Fruit fly (Drosophila melanogaster): ENCODE results near the gene dls.

dls gene

dm6 chr3L:16183493-16183892, 17.6 kb upstream of the dls start:
- TF ChIP-seq Myc (optimal IDR thresholded peaks at IDR 0.05): no peak
- TF ChIP-seq Mio (GFP tag; optimal IDR thresholded peaks at IDR 0.05): no peak
- no peak for TF ChIP-seq OdsH (GFP tag; optimal IDR thresholded peaks at IDR 0.05)
- TF ChIP-seq lola (GFP tag; optimal IDR thresholded peaks at IDR 0.05): no peak
- no peak for TF ChIP-seq dl (GFP tag; optimal IDR thresholded peaks at IDR 0.05; ENCODE audit: insufficient read depth in 1 of 2, partially characterized antibody in 2 of 2)
- no peak for TF ChIP-seq fru (GFP tag; optimal IDR thresholded peaks at IDR 0.05)
- TF ChIP-seq jim (GFP tag; optimal IDR thresholded peaks at IDR 0.05): no peak
- no peak for TF ChIP-seq ey (GFP tag; optimal IDR thresholded peaks at IDR 0.05)
- no peak for TF ChIP-seq rgr (GFP tag; optimal IDR thresholded peaks at IDR 0.05)
- TF ChIP-seq Vsx2 (GFP tag; optimal IDR thresholded peaks at IDR 0.05; ENCODE audit: partially characterized antibody): no peak
- TF ChIP-seq GATAd (GFP tag; optimal IDR thresholded peaks at IDR 0.05): no peak
- TF ChIP-seq sage (GFP tag; optimal IDR thresholded peaks at IDR 0.05): no peak
- TF ChIP-seq foxo (GFP tag; optimal IDR thresholded peaks at IDR 0.05): no peak
- TF ChIP-seq sv (GFP tag; optimal IDR thresholded peaks at IDR 0.05): no peak

dm6 chr3L:16189058-16189924, 11.8 kb upstream of the dls start:
- TF ChIP-seq ey (GFP tag; optimal IDR thresholded peaks at IDR 0.05) (no peak), Myc (optimal IDR thresholded peaks at IDR 0.05) (no peak), CG9705 (GFP tag; optimal IDR thresholded peaks at IDR 0.05) (no peak), woc (GFP tag; optimal IDR thresholded peaks at IDR 0.05) (peak; percentile 62), Jra (GFP tag; optimal IDR thresholded peaks at IDR 0.05) (no peak), Hnf4 (GFP tag; optimal IDR thresholded peaks at IDR 0.05) (no peak), Sp1 (GFP tag; optimal IDR thresholded peaks at IDR 0.05) (peak; percentile 46), foxo (GFP tag; optimal IDR thresholded peaks at IDR 0.05) (peak in 1 of 2 experiments; percentile 60), fru (GFP tag; optimal IDR thresholded peaks at IDR 0.05) (no peak), dmrt93B (GFP tag; optimal IDR thresholded peaks at IDR 0.05) (no peak), CrebA (GFP tag; optimal IDR thresholded peaks at IDR 0.05; ENCODE audit: borderline replicate concordance) (no peak), N (GFP tag; optimal IDR thresholded peaks at IDR 0.05) (no peak), Hr83 (GFP tag; optimal IDR thresholded peaks at IDR 0.05; ENCODE audit: poor library complexity, severe bottlenecking) (no peak), psq (GFP tag; optimal IDR thresholded peaks at IDR 0.05) (peak; percentile 35), sv (GFP tag; optimal IDR thresholded peaks at IDR 0.05) (no peak), brk (GFP tag; optimal IDR thresholded peaks at IDR 0.05) (no peak), tai (GFP tag; optimal IDR thresholded peaks at IDR 0.05) (no peak), pan (optimal IDR thresholded peaks at IDR 0.05) (no peak), sage (GFP tag; optimal IDR thresholded peaks at IDR 0.05) (no peak), CG32264 (GFP tag; optimal IDR thresholded peaks at IDR 0.05) (no peak), dsf (GFP tag; optimal IDR thresholded peaks at IDR 0.05; ENCODE audit: borderline replicate concordance) (no peak), Dif (GFP tag; optimal IDR thresholded peaks at IDR 0.05; ENCODE audit: partially characterized antibody) (no peak), Dfd (GFP tag; optimal IDR thresholded peaks at IDR 0.05) (no peak), Hr78 (GFP tag; optimal IDR thresholded peaks at IDR 0.05) (no peak), dl (GFP tag; optimal IDR thresholded peaks at IDR 0.05; ENCODE audit: insufficient read depth in 1 of 2, partially characterized antibody in 2 of 2) (no peak), GATAd (GFP tag; optimal IDR thresholded peaks at IDR 0.05) (no peak), Rel (GFP tag; optimal IDR thresholded peaks at IDR 0.05) (no peak), Rel (tag; optimal IDR thresholded peaks at IDR 0.05) (no peak), lola (GFP tag; optimal IDR thresholded peaks at IDR 0.05) (no peak), Vsx2 (GFP tag; optimal IDR thresholded peaks at IDR 0.05; ENCODE audit: partially characterized antibody) (no peak), jim (GFP tag; optimal IDR thresholded peaks at IDR 0.05) (no peak), OdsH (GFP tag; optimal IDR thresholded peaks at IDR 0.05) (no peak), Mio (GFP tag; optimal IDR thresholded peaks at IDR 0.05) (no peak), h (GFP tag; optimal IDR thresholded peaks at IDR 0.05) (peak; percentile 14), Abd-B (GFP tag; optimal IDR thresholded peaks at IDR 0.05) (no peak), usp (GFP tag; optimal IDR thresholded peaks at IDR 0.05) (no peak), rgr (GFP tag; optimal IDR thresholded peaks at IDR 0.05) (no peak), br (GFP tag; optimal IDR thresholded peaks at IDR 0.05) (no peak), HLH106 (tag; optimal IDR thresholded peaks at IDR 0.05) (peak; percentile 50)

Measured in whole organism, wandering third instar larva.